Worm (Caenorhabditis elegans): ENCODE data around the gene ubxn-4.

ubxn-4 gene

ce11 chrIII:8398411-8398810, 7.0 kb downstream of the ubxn-4 start, which contains the start of gene ZK353.2:
ZK353.2 (plus strand) TSS chrIII:8398711.
- TF ChIP-seq dao-5 (tag; optimal IDR thresholded peaks at IDR 0.05) (no peak), him-1 (tag; optimal IDR thresholded peaks at IDR 0.05) (no peak), W03F9.2 (tag; optimal IDR thresholded peaks at IDR 0.05) (no peak)

ce11 chrIII:8395685-8396084, 9.7 kb downstream of the ubxn-4 start, which contains the start of gene ZK353.3:
ZK353.3 (plus strand) TSS chrIII:8395985.
- TF ChIP-seq dao-5 (tag; optimal IDR thresholded peaks at IDR 0.05): no peak

- TF ChIP-seq W03F9.2 (tag; optimal IDR thresholded peaks at IDR 0.05) (no peak), dao-5 (tag; optimal IDR thresholded peaks at IDR 0.05) (no peak), him-1 (tag; optimal IDR thresholded peaks at IDR 0.05) (peak; percentile 41)
These were observed 10.7 kb downstream of the ubxn-4 start, which contains the start of gene ZK353.10 for ce11 chrIII:8394374-8395302. ZK353.10 (minus strand) TSS chrIII:8394424.

ce11 chrIII:8392307-8392706, 13.1 kb downstream of the ubxn-4 start:
- TF ChIP-seq W03F9.2 (tag; optimal IDR thresholded peaks at IDR 0.05) (no peak), him-1 (tag; optimal IDR thresholded peaks at IDR 0.05) (peak; percentile 54)

ce11 chrIII:8389539-8389938, 15.8 kb downstream of the ubxn-4 start, which contains the start of gene ZK353.4:
ZK353.4 (minus strand) TSS chrIII:8389639.
- TF ChIP-seq dao-5 (tag; optimal IDR thresholded peaks at IDR 0.05) (no peak), him-1 (tag; optimal IDR thresholded peaks at IDR 0.05) (peak; percentile 40)

- no peak for TF ChIP-seq W03F9.2 (tag; optimal IDR thresholded peaks at IDR 0.05)
- no peak for TF ChIP-seq dao-5 (tag; optimal IDR thresholded peaks at IDR 0.05)
- TF ChIP-seq him-1 (tag; optimal IDR thresholded peaks at IDR 0.05): no peak
These were observed 24.7 kb downstream of the ubxn-4 start, which contains the start of gene R05D3.12 for ce11 chrIII:8380645-8381044. R05D3.12 (plus strand) TSS chrIII:8380945.

- TF ChIP-seq dao-5 (tag; optimal IDR thresholded peaks at IDR 0.05) (no peak), W03F9.2 (tag; optimal IDR thresholded peaks at IDR 0.05) (no peak), him-1 (tag; optimal IDR thresholded peaks at IDR 0.05) (no peak)
These were observed 30.4 kb downstream of the ubxn-4 start, which contains the start of gene met-2 for ce11 chrIII:8375000-8375399. met-2 (plus strand) TSS chrIII:8375300.

- no peak for TF ChIP-seq him-1 (tag; optimal IDR thresholded peaks at IDR 0.05)
- no peak for TF ChIP-seq dao-5 (tag; optimal IDR thresholded peaks at IDR 0.05)
- no peak for TF ChIP-seq W03F9.2 (tag; optimal IDR thresholded peaks at IDR 0.05)
These were observed 33.6 kb downstream of the ubxn-4 start, which contains the start of gene lmbr-1 for ce11 chrIII:8371595-8372305. lmbr-1 (plus strand) TSS chrIII:8372255.

ce11 chrIII:8370846-8371257, 34.5 kb downstream of the ubxn-4 start:
- TF ChIP-seq him-1 (tag; optimal IDR thresholded peaks at IDR 0.05) (no peak), dao-5 (tag; optimal IDR thresholded peaks at IDR 0.05) (no peak), W03F9.2 (tag; optimal IDR thresholded peaks at IDR 0.05) (peak; percentile 26)

ce11 chrIII:8370188-8370587, 35.2 kb downstream of the ubxn-4 start:
- no peak for TF ChIP-seq dao-5 (tag; optimal IDR thresholded peaks at IDR 0.05)
- TF ChIP-seq W03F9.2 (tag; optimal IDR thresholded peaks at IDR 0.05): no peak
- TF ChIP-seq him-1 (tag; optimal IDR thresholded peaks at IDR 0.05): no peak

ce11 chrIII:8369172-8369571, 36.2 kb downstream of the ubxn-4 start:
- TF ChIP-seq dao-5 (tag; optimal IDR thresholded peaks at IDR 0.05) (no peak), him-1 (tag; optimal IDR thresholded peaks at IDR 0.05) (no peak), W03F9.2 (tag; optimal IDR thresholded peaks at IDR 0.05) (no peak)

ce11 chrIII:8368619-8369018, 36.7 kb downstream of the ubxn-4 start, which contains the start of gene R05D3.9:
R05D3.9 (minus strand) TSS chrIII:8368719.
- TF ChIP-seq him-1 (tag; optimal IDR thresholded peaks at IDR 0.05): no peak
- no peak for TF ChIP-seq W03F9.2 (tag; optimal IDR thresholded peaks at IDR 0.05)

- no peak for TF ChIP-seq W03F9.2 (tag; optimal IDR thresholded peaks at IDR 0.05)
- TF ChIP-seq him-1 (tag; optimal IDR thresholded peaks at IDR 0.05): no peak
- no peak for TF ChIP-seq dao-5 (tag; optimal IDR thresholded peaks at IDR 0.05)
These were observed 41.9 kb downstream of the ubxn-4 start, which contains the start of gene R05D3.3 for ce11 chrIII:8363253-8364061. R05D3.3 (plus strand) TSS chrIII:8364011.

All from whole organism, L4/young adult.